Worm (Caenorhabditis elegans): ENCODE results near the gene R09H10.6.

R09H10.6 gene

DNA sequence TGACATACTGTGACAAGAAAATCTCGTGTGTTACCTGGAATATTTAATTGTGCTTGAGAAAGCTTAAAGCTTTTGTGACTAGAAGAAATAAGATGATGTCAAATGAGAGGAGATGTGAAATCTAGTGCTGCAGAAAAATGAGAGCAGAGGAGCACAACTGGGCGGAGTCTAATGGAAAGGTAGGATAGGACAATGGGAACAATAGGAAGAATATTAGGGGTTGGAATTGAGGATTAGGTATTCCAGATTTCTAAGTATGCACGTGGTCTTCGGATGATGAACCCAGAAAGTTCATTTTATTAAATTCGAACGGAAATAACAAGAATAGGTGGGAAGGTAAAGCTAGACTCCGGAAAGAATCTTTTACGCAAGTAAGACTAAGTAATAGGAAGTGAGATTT lies 14.8 kb upstream of the R09H10.6 start, which contains the start of gene C43F9.7:
C43F9.7 (minus strand) TSS at position 101 of the 400 bp plus-strand sequence.
- no peak for TF ChIP-seq B0336.3 (GFP tag; IDR thresholded peaks at IDR 0.05)
- no peak for TF ChIP-seq nfya-1 (tag; optimal IDR thresholded peaks at IDR 0.05; ENCODE audit: borderline replicate concordance, insufficient read depth)
- no peak for TF ChIP-seq zfh-2 (GFP tag; conservative IDR thresholded peaks at IDR 0.05)
- no peak for TF ChIP-seq egl-44 (GFP tag; IDR thresholded peaks at IDR 0.05)
- no peak for TF ChIP-seq atf-7 (tag; optimal IDR thresholded peaks at IDR 0.05)

ce11 chrIV:10596505-10596904 lies 11.9 kb upstream of the R09H10.6 start, which contains the start of gene C43F9.11:
TSS of gene C43F9.11 (plus strand) at chrIV:10596805.
- no peak for TF ChIP-seq egl-44 (GFP tag; IDR thresholded peaks at IDR 0.05)
- no peak for TF ChIP-seq sdz-38 (tag; optimal IDR thresholded peaks at IDR 0.05)
- no peak for TF ChIP-seq Y95B8A.8 (GFP tag; IDR thresholded peaks at IDR 0.05)
- TF ChIP-seq madf-3 (GFP tag; IDR thresholded peaks at IDR 0.05), result no peak
- TF ChIP-seq hlh-12 (tag; optimal IDR thresholded peaks at IDR 0.05), result no peak
- TF ChIP-seq sea-2 (GFP tag; IDR thresholded peaks at IDR 0.05), result no peak
- TF ChIP-seq cebp-2 (GFP tag; IDR thresholded peaks at IDR 0.05), result no peak
- no peak for TF ChIP-seq Y56A3A.18 (GFP tag; IDR thresholded peaks at IDR 0.05)
- no peak for TF ChIP-seq ztf-22 (GFP tag; optimal IDR thresholded peaks at IDR 0.05)
- no peak for TF ChIP-seq hmg-1.2 (GFP tag; IDR thresholded peaks at IDR 0.05)
- no peak for TF ChIP-seq lag-1 (GFP tag; IDR thresholded peaks at IDR 0.05)
- TF ChIP-seq Y67H2A.10 (GFP tag; conservative IDR thresholded peaks at IDR 0.05), result no peak
- no peak for TF ChIP-seq ama-1 (optimal IDR thresholded peaks at IDR 0.05)
- no peak for TF ChIP-seq ama-1 (GFP tag; optimal IDR thresholded peaks at IDR 0.05)

DNA sequence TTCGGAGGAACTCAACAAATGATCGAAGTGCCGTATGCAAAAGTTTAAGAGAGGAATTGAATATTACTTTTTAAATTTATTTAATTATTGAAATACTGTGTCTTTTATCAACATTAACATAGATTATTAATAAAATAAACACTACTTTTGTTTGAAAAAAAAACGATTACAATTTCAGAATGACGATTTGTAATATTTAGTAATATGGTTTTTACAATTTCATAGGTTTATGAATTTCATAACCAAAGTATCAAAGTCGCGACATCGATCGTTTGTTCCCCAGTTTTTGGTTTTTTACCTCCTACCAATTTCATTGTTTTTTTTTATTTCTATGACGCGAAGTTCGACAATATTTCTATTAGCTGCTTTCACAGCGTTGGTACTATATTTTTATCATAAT lies 8.4 kb upstream of the R09H10.6 start, which contains the start of gene R09H10.1:
R09H10.1 (plus strand) TSS at position 301 of the 400 bp plus-strand sequence.
- TF ChIP-seq mcd-1 (GFP tag; IDR thresholded peaks at IDR 0.05) (no peak), rcor-1 (GFP tag; IDR thresholded peaks at IDR 0.05) (no peak), aptf-2 (GFP tag; conservative IDR thresholded peaks at IDR 0.05) (no peak), lin-54 (GFP tag; optimal IDR thresholded peaks at IDR 0.05) (no peak), ztf-3 (GFP tag; optimal IDR thresholded peaks at IDR 0.05) (no peak), nhr-80 (tag; optimal IDR thresholded peaks at IDR 0.05) (no peak), nhr-120 (GFP tag; IDR thresholded peaks at IDR 0.05) (no peak), ztf-22 (GFP tag; optimal IDR thresholded peaks at IDR 0.05) (no peak), akir-1 (GFP tag; optimal IDR thresholded peaks at IDR 0.05) (no peak), hmg-20 (GFP tag; IDR thresholded peaks at IDR 0.05) (no peak), F55B11.4 (tag; optimal IDR thresholded peaks at IDR 0.05; ENCODE audit: borderline replicate concordance, insufficient read depth) (no peak), dpff-1 (tag; optimal IDR thresholded peaks at IDR 0.05) (no peak)

- TF ChIP-seq attf-6 (GFP tag; IDR thresholded peaks at IDR 0.05) (no peak), ztf-26 (tag; optimal IDR thresholded peaks at IDR 0.05) (no peak), tlf-1 (GFP tag; optimal IDR thresholded peaks at IDR 0.05) (no peak), ztf-18 (tag; optimal IDR thresholded peaks at IDR 0.05) (no peak), B0261.1 (tag; optimal IDR thresholded peaks at IDR 0.05) (no peak), lin-26 (GFP tag; IDR thresholded peaks at IDR 0.05) (no peak), lir-1 (GFP tag; conservative IDR thresholded peaks at IDR 0.05) (no peak), hlh-26 (GFP tag; conservative IDR thresholded peaks at IDR 0.05) (no peak), lsy-27 (tag; optimal IDR thresholded peaks at IDR 0.05; ENCODE audit: borderline replicate concordance, insufficient read depth) (no peak)
Observed at ce11 chrIV:10602644-10603043, 5.7 kb upstream of the R09H10.6 start, which contains the start of gene R09H10.2. TSS of gene R09H10.2 (plus strand) at chrIV:10602944.
